Worm (Caenorhabditis elegans) whole organism, midembryonic: ENCODE results near the gene tofu-6.
A peak's percentile ranks its signal among the peaks of the same experiment; 100 is the strongest.

Experiments used
- T22C8.4 ChIP-seq: fragments of 200-800 bp; sonication (Bioruptor generic); IDR thresholded peaks from 2 replicates; pipeline ENCODE4 v1.3.6; 2022; ENCODE audit warnings: missing genetic modification characterization, missing compliant biosample characterization
- cog-1 ChIP-seq: sonication (generic microtip); optimal IDR thresholded peaks from 2 replicates; lab custom pipeline; 2016; ENCODE audit warnings: missing genetic modification characterization, missing compliant biosample characterization
- flt-1 ChIP-seq: fragments of 200-800 bp; sonication (Bioruptor generic); IDR thresholded peaks from 2 replicates; pipeline ENCODE4 v1.3.6; 2022; ENCODE audit warnings: missing genetic modification characterization, missing compliant biosample characterization
- klf-2 ChIP-seq: fragments of 200-800 bp; sonication (Bioruptor generic); conservative IDR thresholded peaks from 2 replicates; pipeline ENCODE4 v1.3.6; 2022; ENCODE audit warnings: missing genetic modification reagents, missing genetic modification characterization, missing compliant biosample characterization
- med-1 ChIP-seq: sonication (generic microtip); optimal IDR thresholded peaks from 2 replicates; lab custom pipeline; 2017; ENCODE audit warnings: missing genetic modification characterization, mild to moderate bottlenecking, missing compliant biosample characterization, antibody characterized with exemption, missing genetic modification reagents; ENCODE audit not compliant: insufficient read depth
- ref-1 ChIP-seq: fragments of 200-800 bp; sonication (Bioruptor generic); conservative IDR thresholded peaks from 2 replicates; pipeline ENCODE4 v1.3.6; 2022; ENCODE audit warnings: missing genetic modification reagents, missing genetic modification characterization, missing compliant biosample characterization
- tab-1 ChIP-seq: fragments of 200-800 bp; sonication (Bioruptor generic); IDR thresholded peaks from 2 replicates; pipeline ENCODE4 v1.3.6; 2022; ENCODE audit warnings: missing genetic modification characterization, missing compliant biosample characterization
- ztf-23 ChIP-seq: fragments of 200-800 bp; sonication (Bioruptor generic); IDR thresholded peaks from 2 replicates; pipeline ENCODE4 v1.3.6; 2022; ENCODE audit warnings: missing genetic modification reagents, missing genetic modification characterization, missing compliant biosample characterization
- ztf-29 ChIP-seq: fragments of 200-800 bp; sonication (Bioruptor generic); IDR thresholded peaks from 2 replicates; pipeline ENCODE4 v1.3.6; 2022; ENCODE audit warnings: missing genetic modification reagents, missing genetic modification characterization, missing compliant biosample characterization

Gene tofu-6

DNA sequence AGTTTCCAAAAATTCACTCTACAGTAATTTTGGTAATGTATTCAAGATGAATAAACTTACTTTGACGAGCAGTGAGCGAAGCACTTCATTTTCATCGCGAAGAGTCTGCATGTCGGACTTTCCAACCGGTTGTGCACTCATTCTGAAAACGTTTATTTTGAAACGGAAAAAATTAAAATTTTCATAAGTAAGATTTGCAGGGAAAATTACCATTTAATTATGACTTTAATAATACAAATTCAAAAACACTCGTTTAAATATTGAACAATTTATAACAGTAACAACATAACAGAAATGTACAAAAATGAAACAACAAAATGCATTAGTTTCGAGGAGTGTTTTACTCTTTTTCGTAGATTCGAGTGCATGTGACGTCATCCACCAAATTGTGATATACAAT lies 8.6 kb upstream of the tofu-6 start, which contains the start of the genes EEED8.13 and EEED8.18:
Gene EEED8.13 (minus strand): TSS at position 101 of the 400 bp plus-strand sequence.
Gene EEED8.18 (minus strand): TSS at position 144 of the 400 bp plus-strand sequence.
- no peak for TF ChIP-seq med-1 (GFP tag; lab: Kevin White, UChicago)
- TF ChIP-seq cog-1 (tag; lab: Kevin White, UChicago), result no peak
- TF ChIP-seq ztf-29 (GFP tag; lab: Robert Waterston, UW), result no peak
- no peak for TF ChIP-seq tab-1
- no peak for TF ChIP-seq klf-2 (GFP tag; lab: Robert Waterston, UW)
- TF ChIP-seq ref-1 (GFP tag; lab: Robert Waterston, UW), result no peak
- no peak for TF ChIP-seq flt-1 (GFP tag; lab: Robert Waterston, UW)
- TF ChIP-seq ztf-23 (GFP tag; lab: Robert Waterston, UW), result no peak
- no peak for TF ChIP-seq T22C8.4 (GFP tag; lab: Robert Waterston, UW)

DNA sequence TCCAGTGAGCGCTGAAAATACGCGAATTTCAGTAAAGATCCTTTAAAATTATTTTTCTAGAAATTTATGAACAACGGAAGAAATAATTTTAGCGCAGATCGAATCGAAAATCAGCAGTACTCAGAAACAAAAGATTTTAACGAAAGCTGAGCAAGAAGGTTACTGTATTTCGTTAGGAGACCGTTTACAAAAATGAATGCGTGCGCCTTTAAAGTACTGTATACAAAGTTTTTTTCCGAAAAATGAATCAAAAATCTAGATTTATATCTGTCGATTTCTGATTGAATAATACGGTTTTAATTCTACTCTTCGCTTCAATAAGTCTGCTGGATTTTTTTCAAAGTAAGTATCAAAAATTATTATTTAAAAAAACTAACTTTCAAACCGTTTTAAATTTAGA lies 7.0 kb upstream of the tofu-6 start, which contains the start of the genes EEED8.14 and EEED8.3:
Gene EEED8.14 (minus strand): TSS at position 13 of the 400 bp plus-strand sequence.
Gene EEED8.3 (plus strand): TSS at position 237 of the 400 bp plus-strand sequence.
- TF ChIP-seq ref-1 (GFP tag; lab: Robert Waterston, UW), result no peak
- TF ChIP-seq tab-1, result no peak
- TF ChIP-seq klf-2 (GFP tag; lab: Robert Waterston, UW), result no peak
- TF ChIP-seq ztf-23 (GFP tag; lab: Robert Waterston, UW), result no peak
- TF ChIP-seq cog-1 (tag; lab: Kevin White, UChicago), result no peak
- TF ChIP-seq flt-1 (GFP tag; lab: Robert Waterston, UW), result no peak
- no peak for TF ChIP-seq med-1 (GFP tag; lab: Kevin White, UChicago)
- TF ChIP-seq T22C8.4 (GFP tag; lab: Robert Waterston, UW), result no peak
- no peak for TF ChIP-seq ztf-29 (GFP tag; lab: Robert Waterston, UW)

DNA sequence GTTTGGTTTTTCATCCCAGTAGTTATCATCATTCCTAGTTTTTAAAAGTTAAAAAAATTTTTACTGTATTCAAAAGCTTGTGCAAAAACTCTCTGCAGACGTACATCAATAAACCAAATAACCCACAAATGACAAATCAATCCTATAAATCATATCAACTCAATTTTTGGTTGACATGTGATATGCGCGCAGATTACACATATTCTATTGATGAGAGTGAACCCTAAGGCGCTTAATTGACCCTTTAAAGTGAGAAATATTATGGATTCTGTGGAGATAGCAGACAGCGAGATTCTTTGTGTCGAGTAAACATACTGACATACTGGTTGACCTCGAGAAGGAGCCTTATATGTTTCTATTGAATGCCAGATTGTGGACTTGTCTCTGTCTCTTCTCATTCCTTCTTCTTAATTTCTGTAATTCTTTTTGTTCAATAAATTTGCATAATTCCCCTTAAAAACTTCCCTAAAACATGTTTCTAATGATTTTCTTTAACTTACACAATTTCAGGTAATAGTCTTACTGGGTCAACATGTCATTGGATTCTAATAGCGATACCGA lies 4.8 kb upstream of the tofu-6 start, which contains the start of gene EEED8.2:
Gene EEED8.2 (plus strand): TSS at position 511 of the 561 bp plus-strand sequence.
- TF ChIP-seq ztf-29 (GFP tag; lab: Robert Waterston, UW) (no peak), T22C8.4 (GFP tag; lab: Robert Waterston, UW) (no peak), flt-1 (GFP tag; lab: Robert Waterston, UW) (no peak), ref-1 (GFP tag; lab: Robert Waterston, UW) (no peak), ztf-23 (GFP tag; lab: Robert Waterston, UW) (no peak), cog-1 (tag; lab: Kevin White, UChicago) (peak; percentile 11), med-1 (GFP tag; lab: Kevin White, UChicago) (no peak)

DNA sequence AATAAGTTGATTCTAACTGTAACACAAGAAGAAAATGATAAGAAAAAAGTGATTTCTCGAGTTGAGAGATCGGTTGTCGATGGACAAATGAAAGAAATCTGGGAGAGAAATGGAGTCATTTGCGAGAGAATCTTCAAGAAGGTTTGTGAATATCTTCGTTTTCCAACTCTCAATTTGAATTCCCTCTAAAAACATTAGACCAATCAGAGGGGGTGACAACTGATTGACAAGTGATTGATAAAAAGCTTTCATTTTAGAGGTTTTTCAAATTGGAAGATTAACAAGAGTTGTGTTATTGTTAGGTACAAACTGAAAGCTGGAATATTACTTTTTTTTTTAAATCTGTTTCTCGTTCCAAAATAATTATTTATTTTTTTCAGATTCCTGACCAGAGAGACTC lies 3.1 kb upstream of the tofu-6 start:
- no peak for TF ChIP-seq ztf-23 (GFP tag; lab: Robert Waterston, UW)
- no peak for TF ChIP-seq ref-1 (GFP tag; lab: Robert Waterston, UW)
- no peak for TF ChIP-seq T22C8.4 (GFP tag; lab: Robert Waterston, UW)
- no peak for TF ChIP-seq cog-1 (tag; lab: Kevin White, UChicago)
- no peak for TF ChIP-seq med-1 (GFP tag; lab: Kevin White, UChicago)
- TF ChIP-seq flt-1 (GFP tag; lab: Robert Waterston, UW), result no peak
- no peak for TF ChIP-seq ztf-29 (GFP tag; lab: Robert Waterston, UW)
- no peak for TF ChIP-seq tab-1
- TF ChIP-seq klf-2 (GFP tag; lab: Robert Waterston, UW), result no peak

DNA sequence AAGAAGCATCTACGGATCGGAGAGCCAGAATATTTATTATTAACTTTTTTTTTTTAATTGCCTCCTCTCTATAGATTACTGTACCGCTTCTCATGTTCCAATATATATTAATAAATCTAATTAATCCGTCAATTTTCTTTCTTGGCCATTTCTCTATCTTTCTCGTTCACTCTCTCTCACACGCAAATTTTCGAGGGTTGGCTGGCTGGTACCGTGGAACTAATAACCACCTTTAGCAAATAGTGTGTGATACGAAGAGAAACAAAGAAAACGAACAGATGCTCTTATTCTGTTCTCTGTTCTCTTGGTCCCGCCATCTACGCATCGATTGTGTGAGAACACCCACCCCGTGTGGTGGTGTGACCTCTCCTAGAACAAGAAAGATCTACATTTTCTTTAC lies 2.7 kb upstream of the tofu-6 start:
- TF ChIP-seq flt-1 (GFP tag; lab: Robert Waterston, UW) (0 out of 2 replicates have a peak, but pooled peaks have one; percentile 36), klf-2 (GFP tag; lab: Robert Waterston, UW) (no peak)

DNA sequence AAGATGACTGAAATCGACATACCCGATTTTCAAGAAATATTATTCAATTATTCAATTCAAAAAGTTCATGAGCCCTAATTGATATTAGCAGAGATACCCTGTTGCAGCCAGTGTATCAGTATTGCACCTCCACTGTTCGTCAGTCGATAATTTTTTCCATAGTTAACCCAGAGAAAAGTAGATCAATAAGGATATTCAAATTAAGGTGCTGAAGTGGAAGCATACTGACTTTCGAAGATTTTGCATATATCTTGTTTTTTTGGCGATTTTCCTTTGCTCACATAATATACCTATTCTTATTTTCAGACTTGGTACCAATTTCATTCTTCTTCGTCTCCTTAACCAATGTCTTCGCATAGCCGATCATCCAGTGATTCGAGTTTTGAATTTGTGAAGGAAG lies 2.1 kb upstream of the tofu-6 start, which contains the start of gene EEED8.15:
Gene EEED8.15 (plus strand): TSS at position 301 of the 400 bp plus-strand sequence.
- TF ChIP-seq ref-1 (GFP tag; lab: Robert Waterston, UW) (no peak), flt-1 (GFP tag; lab: Robert Waterston, UW) (no peak), ztf-29 (GFP tag; lab: Robert Waterston, UW) (no peak), T22C8.4 (GFP tag; lab: Robert Waterston, UW) (no peak), tab-1 (no peak), med-1 (GFP tag; lab: Kevin White, UChicago) (no peak), klf-2 (GFP tag; lab: Robert Waterston, UW) (no peak), ztf-23 (GFP tag; lab: Robert Waterston, UW) (no peak), cog-1 (tag; lab: Kevin White, UChicago) (no peak)

DNA sequence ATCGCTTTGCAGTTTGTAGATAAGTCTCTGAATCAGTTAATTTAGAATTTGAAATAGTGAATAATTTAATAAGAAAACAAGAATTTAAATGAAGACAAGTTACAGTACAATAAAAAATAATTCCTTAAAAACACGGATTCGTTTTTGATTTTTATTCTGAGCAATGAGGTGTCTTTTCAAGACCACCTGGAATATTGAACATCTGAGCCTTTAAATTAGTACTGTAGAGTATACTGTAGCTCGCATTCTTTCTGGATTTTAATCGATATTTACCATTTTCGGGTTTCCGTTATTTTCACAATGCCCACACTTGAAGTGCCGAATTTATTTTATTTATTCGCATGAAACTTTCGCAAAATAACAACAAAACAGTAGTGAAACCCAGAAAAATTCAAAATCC lies 2.8 kb downstream of the tofu-6 start, which contains the start of gene F07F6.7:
Gene F07F6.7 (minus strand): TSS at position 27 of the 400 bp plus-strand sequence.
- TF ChIP-seq tab-1 (no peak), T22C8.4 (GFP tag; lab: Robert Waterston, UW) (no peak), ztf-29 (GFP tag; lab: Robert Waterston, UW) (no peak), flt-1 (GFP tag; lab: Robert Waterston, UW) (no peak; the same call in 1 of the 2 replicates), ref-1 (GFP tag; lab: Robert Waterston, UW) (no peak), klf-2 (GFP tag; lab: Robert Waterston, UW) (no peak), cog-1 (tag; lab: Kevin White, UChicago) (no peak), med-1 (GFP tag; lab: Kevin White, UChicago) (no peak), ztf-23 (GFP tag; lab: Robert Waterston, UW) (no peak)

DNA sequence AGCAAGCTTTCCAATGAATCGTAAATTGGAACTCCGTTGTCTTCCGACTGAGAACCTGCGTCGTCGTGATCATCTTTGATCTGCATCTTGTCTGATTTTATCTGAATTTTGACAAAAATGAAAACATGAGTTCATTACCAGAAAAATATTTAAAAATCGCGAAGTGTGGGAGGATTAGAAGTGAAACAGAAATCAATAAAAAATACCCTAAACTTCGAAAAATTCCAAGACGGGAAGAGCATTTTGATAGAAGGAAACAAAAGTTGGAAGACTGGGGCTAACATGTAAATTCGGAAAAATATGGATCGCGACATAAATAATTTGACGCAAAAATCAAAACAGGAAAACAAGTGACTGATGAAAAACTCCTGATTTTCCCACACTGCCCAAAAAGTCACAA lies 4.6 kb downstream of the tofu-6 start, which contains the start of gene F07F6.8:
Gene F07F6.8 (minus strand): TSS at position 101 of the 400 bp plus-strand sequence.
- no peak for TF ChIP-seq flt-1 (GFP tag; lab: Robert Waterston, UW)
- no peak for TF ChIP-seq med-1 (GFP tag; lab: Kevin White, UChicago)
- TF ChIP-seq klf-2 (GFP tag; lab: Robert Waterston, UW), result no peak
- TF ChIP-seq tab-1, result no peak
- TF ChIP-seq ztf-29 (GFP tag; lab: Robert Waterston, UW), result no peak
- TF ChIP-seq cog-1 (tag; lab: Kevin White, UChicago), result no peak
- no peak for TF ChIP-seq T22C8.4 (GFP tag; lab: Robert Waterston, UW)
- no peak for TF ChIP-seq ref-1 (GFP tag; lab: Robert Waterston, UW)
- TF ChIP-seq ztf-23 (GFP tag; lab: Robert Waterston, UW), result no peak
